Comparison of ENCODE assay signal across 1 fruit fly cellular context in genomic region chr3R:11619709-11620409, dm6.
TF ChIP-seq lines count a peak whose summit lies in the region.

Gene Jupiter (minus strand): TSS chr3R:11619906.
Gene CG14710 (plus strand): TSS chr3R:11620090.

TF ChIP-seq in whole organism, embryonic, 481 proteins besides CTCF, POLR2A, EP300 and RAD21 (continued from another document):
- no peak for TF ChIP-seq CG31388 (GFP tag; optimal IDR thresholded peaks at IDR 0.05; lab: Kevin White, UChicago)
- TF ChIP-seq kay (GFP tag; optimal IDR thresholded peaks at IDR 0.05; lab: Kevin White, UChicago), result peak; percentile 45
- no peak for TF ChIP-seq Eip74EF (GFP tag; optimal IDR thresholded peaks at IDR 0.05; lab: Kevin White, UChicago)
- TF ChIP-seq rib (GFP tag; IDR thresholded peaks at IDR 0.05; lab: Robert Waterston, UW), result 0 out of 2 replicates have a peak, but pooled peaks have one; percentile 49
- no peak for TF ChIP-seq CG14965 (GFP tag; optimal IDR thresholded peaks at IDR 0.05; lab: Kevin White, UChicago; ENCODE audit: borderline replicate concordance)
- peak; percentile 58 for TF ChIP-seq CG4820 (GFP tag; optimal IDR thresholded peaks at IDR 0.05; lab: Kevin White, UChicago)
- TF ChIP-seq Antp (GFP tag; optimal IDR thresholded peaks at IDR 0.05; lab: Kevin White, UChicago), result peak; percentile 90
- TF ChIP-seq ap (GFP tag; IDR thresholded peaks at IDR 0.05; lab: Robert Waterston, UW), result 0 out of 2 replicates have a peak, but pooled peaks have one; percentile 27
- TF ChIP-seq Myb (GFP tag; optimal IDR thresholded peaks at IDR 0.05; lab: Kevin White, UChicago), result peak; percentile 88
- peak; percentile 99 for TF ChIP-seq pzg (GFP tag; optimal IDR thresholded peaks at IDR 0.05; lab: Kevin White, UChicago)
- TF ChIP-seq CG9727 (GFP tag; optimal IDR thresholded peaks at IDR 0.05; lab: Kevin White, UChicago), result no peak
- TF ChIP-seq gsb-n (tag; optimal IDR thresholded peaks at IDR 0.05; lab: Kevin White, UChicago), result no peak
- TF ChIP-seq Sox100B (GFP tag; optimal IDR thresholded peaks at IDR 0.05; lab: Kevin White, UChicago), result no peak
- TF ChIP-seq CG14014 (GFP tag; IDR thresholded peaks at IDR 0.05; lab: Robert Waterston, UW), result peak; percentile 67
- peak; percentile 61 for TF ChIP-seq CG10543 (GFP tag; optimal IDR thresholded peaks at IDR 0.05; lab: Kevin White, UChicago)
- TF ChIP-seq crc (GFP tag; optimal IDR thresholded peaks at IDR 0.05; lab: Kevin White, UChicago), result no peak
- peak; percentile 18 for TF ChIP-seq tup (GFP tag; optimal IDR thresholded peaks at IDR 0.05; lab: Kevin White, UChicago)
- TF ChIP-seq CG31365 (tag; optimal IDR thresholded peaks at IDR 0.05; lab: Kevin White, UChicago), result no peak
- peak; percentile 34; the same call in 1 of the 2 replicates for TF ChIP-seq CG32767 (GFP tag; IDR thresholded peaks at IDR 0.05; lab: Robert Waterston, UW)
- no peak for TF ChIP-seq CG12219 (GFP tag; optimal IDR thresholded peaks at IDR 0.05; lab: Kevin White, UChicago)
- no peak for TF ChIP-seq wek (GFP tag; optimal IDR thresholded peaks at IDR 0.05; lab: Kevin White, UChicago)
- TF ChIP-seq ash1 (GFP tag; optimal IDR thresholded peaks at IDR 0.05; lab: Kevin White, UChicago), result no peak
- TF ChIP-seq ind (GFP tag; optimal IDR thresholded peaks at IDR 0.05; lab: Kevin White, UChicago), result peak; percentile 73
- TF ChIP-seq CG2678 (tag; optimal IDR thresholded peaks at IDR 0.05; lab: Kevin White, UChicago), result peak; percentile 59
- TF ChIP-seq Lpt (GFP tag; optimal IDR thresholded peaks at IDR 0.05; lab: Kevin White, UChicago), result no peak
- peak; percentile 14 for TF ChIP-seq fd96Cb (tag; optimal IDR thresholded peaks at IDR 0.05; lab: Kevin White, UChicago)
- peak; percentile 63 for TF ChIP-seq CG11504 (tag; optimal IDR thresholded peaks at IDR 0.05; lab: Kevin White, UChicago)
- peak; percentile 80; the same call in 1 of the 3 replicates for TF ChIP-seq so (GFP tag; IDR thresholded peaks at IDR 0.05; lab: Robert Waterston, UW)
- peak; percentile 45 for TF ChIP-seq CG2202 (tag; optimal IDR thresholded peaks at IDR 0.05; lab: Kevin White, UChicago)
- peak; percentile 87 for TF ChIP-seq pnt (GFP tag; optimal IDR thresholded peaks at IDR 0.05; lab: Kevin White, UChicago)
- TF ChIP-seq Bdp1 (GFP tag; optimal IDR thresholded peaks at IDR 0.05; lab: Kevin White, UChicago), result peak; percentile 11
- TF ChIP-seq CG1792 (GFP tag; optimal IDR thresholded peaks at IDR 0.05; lab: Kevin White, UChicago), result peak; percentile 62
- TF ChIP-seq CG11085 (GFP tag; IDR thresholded peaks at IDR 0.05; lab: Robert Waterston, UW), result 0 out of 2 replicates have a peak, but pooled peaks have one; percentile 18
- TF ChIP-seq yki (optimal IDR thresholded peaks at IDR 0.05; lab: Kevin White, UChicago), result no peak
- peak; percentile 80 for TF ChIP-seq Mad (GFP tag; optimal IDR thresholded peaks at IDR 0.05; lab: Kevin White, UChicago)
- no peak for TF ChIP-seq dati (GFP tag; IDR thresholded peaks at IDR 0.05; lab: Robert Waterston, UW)
- TF ChIP-seq CG13287 (GFP tag; IDR thresholded peaks at IDR 0.05; lab: Robert Waterston, UW; ENCODE audit: partially characterized antibody), result peak; percentile 57; the same call in 1 of the 2 replicates
- no peak for TF ChIP-seq CG11695 (GFP tag; IDR thresholded peaks at IDR 0.05; lab: Robert Waterston, UW)
- TF ChIP-seq br (optimal IDR thresholded peaks at IDR 0.05; lab: Kevin White, UChicago), result no peak
